Fruit fly (Drosophila melanogaster): ENCODE measurements around the gene Taf12.

The Taf12 gene

dm6 chr3R:11665508-11665907 lies 14.0 kb downstream of the Taf12 start (continued):
- TF ChIP-seq pan (optimal IDR thresholded peaks at IDR 0.05) (no peak), pan (GFP tag; optimal IDR thresholded peaks at IDR 0.05 in 1 of 2, IDR thresholded peaks at IDR 0.05 in 1 of 2) (peak in 1 of 2 experiments; percentile 27), CG8290 (GFP tag; optimal IDR thresholded peaks at IDR 0.05) (no peak), CG8290 (tag; optimal IDR thresholded peaks at IDR 0.05) (peak in 1 of 2 experiments; percentile 11), CG3995 (GFP tag; optimal IDR thresholded peaks at IDR 0.05) (peak; percentile 17), stwl (tag; optimal IDR thresholded peaks at IDR 0.05) (peak; percentile 35), nerfin-1 (tag; optimal IDR thresholded peaks at IDR 0.05) (no peak), Hmx (GFP tag; optimal IDR thresholded peaks at IDR 0.05) (no peak), CG2712 (tag; optimal IDR thresholded peaks at IDR 0.05) (peak; percentile 13), dpn (GFP tag; optimal IDR thresholded peaks at IDR 0.05) (no peak), Sry-β (GFP tag; optimal IDR thresholded peaks at IDR 0.05) (no peak)

- peak; percentile 32 for TF ChIP-seq PHDP (tag; optimal IDR thresholded peaks at IDR 0.05)
- no peak for TF ChIP-seq CG17912 (GFP tag; optimal IDR thresholded peaks at IDR 0.05)
- TF ChIP-seq CG17359 (tag; optimal IDR thresholded peaks at IDR 0.05): peak; percentile 62
- peak; percentile 57 for TF ChIP-seq CG7556 (GFP tag; optimal IDR thresholded peaks at IDR 0.05)
- peak; percentile 24 for TF ChIP-seq az2 (GFP tag; optimal IDR thresholded peaks at IDR 0.05)
- TF ChIP-seq BtbVII (GFP tag; optimal IDR thresholded peaks at IDR 0.05): peak; percentile 26
- peak; percentile 30; the same call in 1 of the 2 replicates for TF ChIP-seq slbo (GFP tag; IDR thresholded peaks at IDR 0.05)
- TF ChIP-seq zen (tag; optimal IDR thresholded peaks at IDR 0.05): no peak
- TF ChIP-seq lab (GFP tag; optimal IDR thresholded peaks at IDR 0.05): peak; percentile 48
- peak; percentile 65 for TF ChIP-seq CG13424 (tag; optimal IDR thresholded peaks at IDR 0.05)
- TF ChIP-seq CG17328 (GFP tag; IDR thresholded peaks at IDR 0.05): 0 out of 2 replicates have a peak, but pooled peaks have one; percentile 13
- peak; percentile 65 for TF ChIP-seq CG7839 (tag; optimal IDR thresholded peaks at IDR 0.05)
- peak; percentile 56 for TF ChIP-seq fd96Cb (tag; optimal IDR thresholded peaks at IDR 0.05)
- 0 out of 3 replicates have a peak, but pooled peaks have one; percentile 34 for TF ChIP-seq CG34422 (GFP tag; IDR thresholded peaks at IDR 0.05)
- peak; percentile 64; the same call in 2 of the 3 replicates for TF ChIP-seq CG17361 (GFP tag; IDR thresholded peaks at IDR 0.05)
- TF ChIP-seq row (GFP tag; IDR thresholded peaks at IDR 0.05): peak; percentile 61
- no peak for TF ChIP-seq otp (GFP tag; IDR thresholded peaks at IDR 0.05)
- TF ChIP-seq CG15269 (tag; optimal IDR thresholded peaks at IDR 0.05): peak; percentile 71
- peak; percentile 38 for TF ChIP-seq CG10979 (tag; optimal IDR thresholded peaks at IDR 0.05)
- no peak for TF ChIP-seq CG2129 (GFP tag; IDR thresholded peaks at IDR 0.05; ENCODE audit: partially characterized antibody)
- peak; percentile 8 for TF ChIP-seq kah (GFP tag; optimal IDR thresholded peaks at IDR 0.05)
- TF ChIP-seq Abd-B (GFP tag; optimal IDR thresholded peaks at IDR 0.05): peak; percentile 49
- peak; percentile 37 for TF ChIP-seq Nf-YC (tag; optimal IDR thresholded peaks at IDR 0.05)
- no peak for TF ChIP-seq scrt (GFP tag; optimal IDR thresholded peaks at IDR 0.05)
- no peak for TF ChIP-seq CG14014 (GFP tag; IDR thresholded peaks at IDR 0.05)
- peak; percentile 31 for TF ChIP-seq CG1233 (GFP tag; optimal IDR thresholded peaks at IDR 0.05)
- no peak for TF ChIP-seq sc (optimal IDR thresholded peaks at IDR 0.05)
- no peak for TF ChIP-seq sc (GFP tag; optimal IDR thresholded peaks at IDR 0.05)
- TF ChIP-seq CG10321 (GFP tag; IDR thresholded peaks at IDR 0.05): no peak
- TF ChIP-seq gro (GFP tag; optimal IDR thresholded peaks at IDR 0.05): no peak
- peak; percentile 34 for TF ChIP-seq CG8388 (GFP tag; optimal IDR thresholded peaks at IDR 0.05)
- TF ChIP-seq CG15601 (tag; optimal IDR thresholded peaks at IDR 0.05): peak; percentile 19
- TF ChIP-seq ATbp (GFP tag; optimal IDR thresholded peaks at IDR 0.05): peak; percentile 29
- TF ChIP-seq CG7745 (tag; optimal IDR thresholded peaks at IDR 0.05): no peak
- no peak for TF ChIP-seq pan (optimal IDR thresholded peaks at IDR 0.05)
- TF ChIP-seq pan (GFP tag; optimal IDR thresholded peaks at IDR 0.05 in 1 of 2, IDR thresholded peaks at IDR 0.05 in 1 of 2): peak in 1 of 2 experiments; percentile 50
- TF ChIP-seq CG7357 (GFP tag; IDR thresholded peaks at IDR 0.05): peak; percentile 38; the same call in 1 of the 3 replicates
- peak; percentile 31 for TF ChIP-seq CG17385 (GFP tag; optimal IDR thresholded peaks at IDR 0.05)
- TF ChIP-seq CG9437 (GFP tag; optimal IDR thresholded peaks at IDR 0.05): peak; percentile 64
- TF ChIP-seq Eip74EF (GFP tag; optimal IDR thresholded peaks at IDR 0.05): peak in 1 of 2 experiments; percentile 65
Observed at dm6 chr3R:11663441-11663840, 16.0 kb downstream of the Taf12 start.

Measured in whole organism, embryonic.